Worm (Caenorhabditis elegans): ENCODE data around the gene gpb-1.

Gene gpb-1

ce11 chrII:11726470-11727106 lies 21.8 kb downstream of the gpb-1 start, which contains the start of gene F13D12.5:
F13D12.5 (plus strand) TSS chrII:11726814.
- TF ChIP-seq snpc-4 (tag; optimal IDR thresholded peaks at IDR 0.05) (no peak), nhr-12 (tag; optimal IDR thresholded peaks at IDR 0.05) (no peak), nhr-71 (tag; optimal IDR thresholded peaks at IDR 0.05) (peak; percentile 30)

ce11 chrII:11725615-11726014 lies 22.8 kb downstream of the gpb-1 start:
- no peak for TF ChIP-seq fkh-8 (tag; optimal IDR thresholded peaks at IDR 0.05)
- no peak for TF ChIP-seq elt-2 (tag; optimal IDR thresholded peaks at IDR 0.05)
- no peak for TF ChIP-seq egl-27 (tag; optimal IDR thresholded peaks at IDR 0.05)
- TF ChIP-seq efl-1 (optimal IDR thresholded peaks at IDR 0.05): no peak
- TF ChIP-seq efl-1 (GFP tag; optimal IDR thresholded peaks at IDR 0.05 in 1 of 2): no peak
- TF ChIP-seq zag-1 (tag; optimal IDR thresholded peaks at IDR 0.05): no peak
- no peak for TF ChIP-seq blmp-1 (tag; optimal IDR thresholded peaks at IDR 0.05)
- no peak for TF ChIP-seq pax-3 (tag; optimal IDR thresholded peaks at IDR 0.05)
- no peak for TF ChIP-seq lin-39 (tag; optimal IDR thresholded peaks at IDR 0.05)

- TF ChIP-seq ceh-82 (tag; optimal IDR thresholded peaks at IDR 0.05) (peak in 1 of 3 experiments; percentile 41), lin-35 (GFP tag; optimal IDR thresholded peaks at IDR 0.05) (peak; percentile 27 to 52), lin-14 (GFP tag; optimal IDR thresholded peaks at IDR 0.05) (peak; percentile 89), ceh-63 (GFP tag; optimal IDR thresholded peaks at IDR 0.05) (no peak), xbp-1 (tag; optimal IDR thresholded peaks at IDR 0.05) (peak; percentile 44), efl-1 (optimal IDR thresholded peaks at IDR 0.05) (peak; percentile 27 to 38), efl-1 (GFP tag; optimal IDR thresholded peaks at IDR 0.05 in 1 of 2) (peak in 1 of 2 experiments; percentile 43), pqm-1 (tag; optimal IDR thresholded peaks at IDR 0.05) (no peak), rnt-1 (tag; optimal IDR thresholded peaks at IDR 0.05) (peak; percentile 39), ztf-11 (tag; optimal IDR thresholded peaks at IDR 0.05) (no peak), sptf-1 (tag; optimal IDR thresholded peaks at IDR 0.05) (no peak), mab-9 (GFP tag; IDR thresholded peaks at IDR 0.05) (no peak), alr-1 (tag; optimal IDR thresholded peaks at IDR 0.05; ENCODE audit: borderline replicate concordance) (no peak), Y116A8C.19 (tag; optimal IDR thresholded peaks at IDR 0.05; ENCODE audit: borderline replicate concordance) (no peak), nhr-28 (tag; optimal IDR thresholded peaks at IDR 0.05) (no peak), unc-30 (tag; optimal IDR thresholded peaks at IDR 0.05) (no peak), nhr-19 (GFP tag; conservative IDR thresholded peaks at IDR 0.05) (peak; percentile 61), ztf-4 (tag; optimal IDR thresholded peaks at IDR 0.05) (no peak), dsc-1 (tag; optimal IDR thresholded peaks at IDR 0.05) (peak; percentile 38), zip-4 (GFP tag; optimal IDR thresholded peaks at IDR 0.05) (no peak), skn-1 (tag; optimal IDR thresholded peaks at IDR 0.05) (peak; percentile 14), C34B4.2 (tag; optimal IDR thresholded peaks at IDR 0.05) (no peak), lir-3 (tag; optimal IDR thresholded peaks at IDR 0.05; ENCODE audit: poor library complexity) (no peak), mdl-1 (tag; optimal IDR thresholded peaks at IDR 0.05) (no peak), sup-37 (GFP tag; optimal IDR thresholded peaks at IDR 0.05) (no peak), mef-2 (tag; optimal IDR thresholded peaks at IDR 0.05) (no peak), unc-98 (GFP tag; IDR thresholded peaks at IDR 0.05) (no peak), unc-130 (tag; optimal IDR thresholded peaks at IDR 0.05) (no peak), ceh-88 (GFP tag; IDR thresholded peaks at IDR 0.05) (no peak), ets-5 (GFP tag; IDR thresholded peaks at IDR 0.05) (no peak), hlh-17 (GFP tag; optimal IDR thresholded peaks at IDR 0.05; ENCODE audit: borderline replicate concordance) (no peak), fkh-10 (GFP tag; optimal IDR thresholded peaks at IDR 0.05) (peak; percentile 61), swsn-7 (tag; optimal IDR thresholded peaks at IDR 0.05) (peak; percentile 51), grh-1 (GFP tag; IDR thresholded peaks at IDR 0.05) (no peak), lin-15B (tag; optimal IDR thresholded peaks at IDR 0.05) (no peak), lin-39 (tag; optimal IDR thresholded peaks at IDR 0.05) (no peak), nhr-12 (tag; optimal IDR thresholded peaks at IDR 0.05) (no peak), snpc-4 (tag; optimal IDR thresholded peaks at IDR 0.05) (no peak), isw-1 (GFP tag; IDR thresholded peaks at IDR 0.05) (no peak), nhr-47 (tag; optimal IDR thresholded peaks at IDR 0.05) (peak; percentile 50), irx-1 (tag; optimal IDR thresholded peaks at IDR 0.05) (peak; percentile 29)
These were observed 24.0 kb downstream of the gpb-1 start for ce11 chrII:11724362-11724761.

All from whole organism, L1 larva.